Fruit fly (Drosophila melanogaster): Measurements from ENCODE around the gene CCT6.

- TF ChIP-seq Clk (GFP tag; optimal IDR thresholded peaks at IDR 0.05) = no peak
- no peak for TF ChIP-seq CG7045 (GFP tag; optimal IDR thresholded peaks at IDR 0.05)
- no peak for TF ChIP-seq CG14711 (tag; optimal IDR thresholded peaks at IDR 0.05)
- TF ChIP-seq CG12768 (GFP tag; optimal IDR thresholded peaks at IDR 0.05) = no peak
- no peak for TF ChIP-seq Hr96 (GFP tag; optimal IDR thresholded peaks at IDR 0.05)
- TF ChIP-seq CG11617 (GFP tag; optimal IDR thresholded peaks at IDR 0.05) = no peak
- no peak for TF ChIP-seq Crg-1 (GFP tag; optimal IDR thresholded peaks at IDR 0.05)
- TF ChIP-seq tj (GFP tag; optimal IDR thresholded peaks at IDR 0.05) = no peak
- TF ChIP-seq toe (GFP tag; optimal IDR thresholded peaks at IDR 0.05) = no peak
- no peak for TF ChIP-seq CG33017 (tag; optimal IDR thresholded peaks at IDR 0.05)
- TF ChIP-seq pad (GFP tag; optimal IDR thresholded peaks at IDR 0.05) = no peak
- peak; percentile 4 for TF ChIP-seq CG7101 (tag; optimal IDR thresholded peaks at IDR 0.05)
These were observed 2.5 kb downstream of the CCT6 start, which contains the start of gene Mvd for dm6 chrX:15748945-15749344.
